Worm (Caenorhabditis elegans) whole organism, L4 larva: ENCODE measurements around the gene snf-5.
A peak's percentile ranks its signal among the peaks of the same experiment; 100 is the strongest.

Experiments
- F26F4.8 ChIP-seq: fragments of 200-800 bp; sonication (Bioruptor generic); conservative IDR thresholded peaks from 2 replicates; pipeline ENCODE4 v1.3.6; 2022; ENCODE audit warnings: missing genetic modification characterization, missing compliant biosample characterization
- F44E2.7 ChIP-seq: fragments of 200-800 bp; sonication (Bioruptor generic); IDR thresholded peaks from 2 replicates; pipeline ENCODE4 v2.1.2; 2022; ENCODE audit warnings: missing genetic modification characterization, missing compliant biosample characterization
- R02D3.7 ChIP-seq: fragments of 150-350 bp; sonication (generic microtip); optimal IDR thresholded peaks from 3 replicates; lab custom pipeline; 2014; ENCODE audit warnings: missing biosample characterization, missing genetic modification characterization
- T26A8.4 ChIP-seq: fragments of 200-800 bp; sonication (Bioruptor generic); IDR thresholded peaks from 2 replicates; pipeline ENCODE4 v1.3.6; 2022; ENCODE audit warnings: missing genetic modification characterization, missing compliant biosample characterization
- Y5F2A.4 ChIP-seq: fragments of 200-800 bp; sonication (Bioruptor generic); optimal IDR thresholded peaks from 2 replicates; lab custom pipeline; 2018; ENCODE audit warnings: mild to moderate bottlenecking, missing genetic modification characterization, missing compliant biosample characterization
- ZK337.2 ChIP-seq: fragments of 200-800 bp; sonication (Bioruptor generic); IDR thresholded peaks from 2 replicates; pipeline ENCODE4 v1.3.6; 2022; ENCODE audit warnings: missing genetic modification reagents, missing genetic modification characterization, missing compliant biosample characterization
- aha-1 ChIP-seq: fragments of 150-350 bp; peaks from one replicate; lab custom pipeline; 2014; ENCODE audit warnings: missing biosample characterization, missing genetic modification characterization
- ama-1 ChIP-seq: fragments of 150-350 bp; optimal IDR thresholded peaks from 2 replicates; lab custom pipeline; 2014; ENCODE audit warnings: inconsistent platforms, mixed read lengths
- arid-1 ChIP-seq: fragments of 200-800 bp; sonication (Bioruptor generic); conservative IDR thresholded peaks from 2 replicates; pipeline ENCODE4 v1.3.6; 2022; ENCODE audit warnings: missing genetic modification reagents, missing genetic modification characterization, missing compliant biosample characterization
- attf-4 ChIP-seq: sonication (generic microtip); optimal IDR thresholded peaks from 3 replicates; lab custom pipeline; 2017; ENCODE audit warnings: missing biosample characterization, missing genetic modification characterization
- ceh-28 ChIP-seq: fragments of 150-350 bp; optimal IDR thresholded peaks from 2 replicates; lab custom pipeline; 2014; ENCODE audit warnings: missing biosample characterization, missing genetic modification reagents, missing genetic modification characterization
- ceh-32 ChIP-seq: sonication (generic microtip); optimal IDR thresholded peaks from 2 replicates; lab custom pipeline; 2016; ENCODE audit warnings: mild to moderate bottlenecking, missing genetic modification characterization, missing compliant biosample characterization; ENCODE audit not compliant: poor library complexity
- ceh-44 ChIP-seq: fragments of 200-800 bp; sonication (Bioruptor generic); IDR thresholded peaks from 2 replicates; pipeline ENCODE4 v1.3.6; 2022; ENCODE audit warnings: missing genetic modification reagents, missing genetic modification characterization, missing compliant biosample characterization
- ceh-62 ChIP-seq: sonication (generic microtip); optimal IDR thresholded peaks from 2 replicates; lab custom pipeline; 2017; ENCODE audit warnings: missing biosample characterization, missing genetic modification characterization
- daf-12 ChIP-seq: fragments of 150-350 bp; optimal IDR thresholded peaks from 2 replicates; lab custom pipeline; 2014; ENCODE audit warnings: missing biosample characterization, missing genetic modification reagents, missing genetic modification characterization
- daf-16 ChIP-seq, 3 experiments: sonication (generic microtip); optimal IDR thresholded peaks; 2 replicates each; lab custom pipeline; 2016 to 2017; ENCODE audit warnings: missing genetic modification characterization in 3 of 3, missing genetic modification reagents in 3 of 3, mild to moderate bottlenecking in 2 of 3, missing compliant biosample characterization in 2 of 3, missing biosample characterization in 1 of 3, moderate library complexity in 1 of 3
- dmd-8 ChIP-seq: fragments of 200-800 bp; sonication (Bioruptor generic); IDR thresholded peaks from 2 replicates; pipeline ENCODE4 v1.3.6; 2022; ENCODE audit warnings: missing genetic modification characterization, missing compliant biosample characterization
- fkh-10 ChIP-seq: fragments of 150-350 bp; optimal IDR thresholded peaks from 2 replicates; lab custom pipeline; 2014; ENCODE audit warnings: missing biosample characterization, missing genetic modification reagents, missing genetic modification characterization
- gei-8 ChIP-seq: fragments of 200-800 bp; sonication (Bioruptor generic); optimal IDR thresholded peaks from 2 replicates; lab custom pipeline; 2018; ENCODE audit warnings: mild to moderate bottlenecking, missing genetic modification characterization, missing compliant biosample characterization
- hlh-11 ChIP-seq: fragments of 200-800 bp; sonication (Bioruptor generic); optimal IDR thresholded peaks from 2 replicates; lab custom pipeline; 2018; ENCODE audit warnings: mild to moderate bottlenecking, missing genetic modification characterization, missing compliant biosample characterization
- hmg-1.1 ChIP-seq: fragments of 200-800 bp; sonication (Bioruptor generic); IDR thresholded peaks from 2 replicates; pipeline ENCODE4 v1.3.6; 2022; ENCODE audit warnings: missing genetic modification reagents, missing genetic modification characterization, missing compliant biosample characterization
- lim-7 ChIP-seq: fragments of 200-800 bp; sonication (Bioruptor generic); IDR thresholded peaks from 2 replicates; pipeline ENCODE4 v1.3.6; 2022; ENCODE audit warnings: missing genetic modification characterization, missing compliant biosample characterization
- lin-15B ChIP-seq: fragments of 150-350 bp; sonication (generic microtip); optimal IDR thresholded peaks from 3 replicates; lab custom pipeline; 2014; ENCODE audit warnings: missing biosample characterization, missing genetic modification characterization
- lin-29 ChIP-seq: fragments of 200-800 bp; sonication (Bioruptor generic); IDR thresholded peaks from 2 replicates; pipeline ENCODE4 v1.3.6; 2022; ENCODE audit warnings: missing genetic modification reagents, missing genetic modification characterization, missing compliant biosample characterization
- lin-39 ChIP-seq: fragments of 150-350 bp; optimal IDR thresholded peaks from 2 replicates; lab custom pipeline; 2014; ENCODE audit warnings: missing biosample characterization, missing genetic modification reagents, missing genetic modification characterization
- madf-5 ChIP-seq, 2 experiments: fragments of 200-800 bp; sonication (Bioruptor generic); IDR thresholded peaks; 2 replicates each; pipeline ENCODE4 v1.3.6; 2022; ENCODE audit warnings: missing compliant biosample characterization in 2 of 2, missing genetic modification characterization in 2 of 2
- madf-9 ChIP-seq: fragments of 200-800 bp; sonication (Bioruptor generic); conservative IDR thresholded peaks from 2 replicates; pipeline ENCODE4 v1.3.6; 2022; ENCODE audit warnings: missing genetic modification reagents, missing genetic modification characterization, missing compliant biosample characterization
- mes-2 ChIP-seq: sonication (generic microtip); optimal IDR thresholded peaks from 2 replicates; lab custom pipeline; 2016; ENCODE audit warnings: missing genotype, mild to moderate bottlenecking, missing genetic modification characterization, missing compliant biosample characterization; ENCODE audit not compliant: poor library complexity, severe bottlenecking
- mxl-3 ChIP-seq: fragments of 200-800 bp; sonication (Bioruptor generic); optimal IDR thresholded peaks from 2 replicates; lab custom pipeline; 2018; ENCODE audit warnings: mild to moderate bottlenecking, missing genetic modification characterization, missing compliant biosample characterization
- nhr-102 ChIP-seq: sonication (generic microtip); optimal IDR thresholded peaks from 2 replicates; lab custom pipeline; 2016; ENCODE audit warnings: mild to moderate bottlenecking, missing genetic modification characterization, moderate library complexity, missing compliant biosample characterization
- nhr-11 ChIP-seq: fragments of 150-350 bp; optimal IDR thresholded peaks from 2 replicates; lab custom pipeline; 2014; ENCODE audit warnings: missing biosample characterization, missing genetic modification characterization
- nhr-41 ChIP-seq: fragments of 200-800 bp; sonication (Bioruptor generic); IDR thresholded peaks from 2 replicates; pipeline ENCODE4 v1.3.6; 2022; ENCODE audit warnings: missing genetic modification reagents, missing genetic modification characterization, missing compliant biosample characterization
- nhr-48 ChIP-seq: sonication (generic microtip); optimal IDR thresholded peaks from 2 replicates; lab custom pipeline; 2016; ENCODE audit warnings: mild to moderate bottlenecking, missing genetic modification characterization, missing compliant biosample characterization
- nhr-6 ChIP-seq: fragments of 150-350 bp; optimal IDR thresholded peaks from 2 replicates; lab custom pipeline; 2014; ENCODE audit warnings: missing biosample characterization, missing genetic modification characterization
- nhr-76 ChIP-seq: fragments of 150-350 bp; optimal IDR thresholded peaks from 2 replicates; lab custom pipeline; 2014; ENCODE audit warnings: missing biosample characterization, missing genetic modification characterization
- nhr-77 ChIP-seq: fragments of 150-350 bp; optimal IDR thresholded peaks from 2 replicates; lab custom pipeline; 2014; ENCODE audit warnings: missing biosample characterization, missing genetic modification characterization
- pha-4 ChIP-seq, 2 experiments: fragments of 150-350 bp in 1 of 2; fragments of 200-800 bp in 1 of 2; sonication (Bioruptor generic) in 1 of 2; IDR thresholded peaks in 1 of 2; optimal IDR thresholded peaks in 1 of 2; 2 replicates each; pipeline versions ENCODE4 v1.3.6 to Lab custom; 2014 to 2022; ENCODE audit warnings: missing genetic modification characterization in 2 of 2, missing genetic modification reagents in 2 of 2, missing biosample characterization in 1 of 2, missing compliant biosample characterization in 1 of 2
- php-3 ChIP-seq: fragments of 200-800 bp; sonication (Bioruptor generic); IDR thresholded peaks from 2 replicates; pipeline ENCODE4 v1.3.6; 2022; ENCODE audit warnings: missing genetic modification reagents, missing genetic modification characterization, missing compliant biosample characterization
- sdz-12 ChIP-seq: fragments of 200-800 bp; sonication (Bioruptor generic); optimal IDR thresholded peaks from 2 replicates; lab custom pipeline; 2018; ENCODE audit warnings: mild to moderate bottlenecking, missing genetic modification characterization, missing compliant biosample characterization
- set-16 ChIP-seq: fragments of 200-800 bp; sonication (Bioruptor generic); IDR thresholded peaks from 2 replicates; pipeline ENCODE4 v1.3.6; 2022; ENCODE audit warnings: missing genetic modification reagents, missing genetic modification characterization, missing compliant biosample characterization
- skn-1 ChIP-seq: fragments of 150-350 bp; optimal IDR thresholded peaks from 2 replicates; lab custom pipeline; 2014; ENCODE audit warnings: missing biosample characterization, missing genetic modification characterization
- spr-3 ChIP-seq: fragments of 200-800 bp; sonication (Bioruptor generic); optimal IDR thresholded peaks from 2 replicates; lab custom pipeline; 2018; ENCODE audit warnings: mild to moderate bottlenecking, missing genetic modification characterization, missing compliant biosample characterization
- tag-97 ChIP-seq: fragments of 200-800 bp; sonication (Bioruptor generic); IDR thresholded peaks from 2 replicates; pipeline ENCODE4 v1.3.6; 2022; ENCODE audit warnings: missing genetic modification characterization, missing compliant biosample characterization
- unc-39 ChIP-seq: sonication (generic microtip); optimal IDR thresholded peaks from 2 replicates; lab custom pipeline; 2017; ENCODE audit warnings: missing biosample characterization, missing genetic modification characterization
- zag-1 ChIP-seq: fragments of 150-350 bp; optimal IDR thresholded peaks from 2 replicates; lab custom pipeline; 2014; ENCODE audit warnings: missing biosample characterization, missing genetic modification characterization
- zfp-3 ChIP-seq: fragments of 200-800 bp; sonication (Bioruptor generic); conservative IDR thresholded peaks from 2 replicates; pipeline ENCODE4 v1.3.6; 2022; ENCODE audit warnings: missing genetic modification reagents, missing genetic modification characterization, missing compliant biosample characterization
- zip-11 ChIP-seq: fragments of 200-800 bp; sonication (Bioruptor generic); IDR thresholded peaks from 2 replicates; pipeline ENCODE4 v1.3.6; 2022; ENCODE audit warnings: missing genetic modification characterization, missing compliant biosample characterization
- ztf-7 ChIP-seq: fragments of 150-350 bp; optimal IDR thresholded peaks from 2 replicates; lab custom pipeline; 2014; ENCODE audit warnings: missing biosample characterization, missing genetic modification characterization

The snf-5 gene

ce11 chrII:12897942-12898341, 32.4 kb upstream of the snf-5 start, which contains the start of gene clec-64:
Gene clec-64, plus strand, starts transcription at chrII:12898242.
- no peak for TF ChIP-seq F26F4.8 (GFP tag; lab: Robert Waterston, UW)
- TF ChIP-seq R02D3.7 (tag; lab: Kevin White, UChicago) = no peak
- no peak for TF ChIP-seq nhr-11
- no peak for TF ChIP-seq hmg-1.1 (GFP tag; lab: Robert Waterston, UW)
- no peak for TF ChIP-seq zfp-3 (GFP tag; lab: Robert Waterston, UW)
- no peak for TF ChIP-seq madf-9 (GFP tag; lab: Robert Waterston, UW)
- TF ChIP-seq lin-29 = no peak
- TF ChIP-seq daf-12 (tag; lab: Kevin White, UChicago) = no peak
- no peak for TF ChIP-seq ZK337.2 (GFP tag; lab: Robert Waterston, UW)
- no peak for TF ChIP-seq skn-1 (tag; lab: Kevin White, UChicago)
- no peak for TF ChIP-seq F44E2.7 (GFP tag; lab: Robert Waterston, UW)
- TF ChIP-seq sdz-12 (GFP tag; lab: Kevin White, UChicago) = no peak
- no peak for TF ChIP-seq madf-5 (GFP tag; IDR thresholded peaks at IDR 0.05; lab: Robert Waterston, UW)

- TF ChIP-seq gei-8 = no peak
- no peak for TF ChIP-seq nhr-41 (GFP tag; lab: Robert Waterston, UW)
- no peak for TF ChIP-seq ceh-44
- TF ChIP-seq aha-1 = peak; percentile 93
- peak; percentile 2 for TF ChIP-seq mes-2
- TF ChIP-seq arid-1 (GFP tag; lab: Robert Waterston, UW) = no peak
- TF ChIP-seq ama-1 = no peak
- peak; percentile 42 for TF ChIP-seq nhr-77 (tag; lab: Kevin White, UChicago)
- TF ChIP-seq attf-4 (tag; lab: Kevin White, UChicago) = no peak
- no peak for TF ChIP-seq ztf-7 (tag; lab: Kevin White, UChicago)
- TF ChIP-seq nhr-6 = no peak
- TF ChIP-seq mxl-3 (GFP tag; lab: Kevin White, UChicago) = no peak
- no peak for TF ChIP-seq ceh-32 (tag; lab: Kevin White, UChicago)
- TF ChIP-seq lin-29 = no peak
- TF ChIP-seq, all 104 proteins: peak for 3
Measured at ce11 chrII:12897361-12897760, 31.8 kb upstream of the snf-5 start.

- TF ChIP-seq zip-11 (GFP tag; lab: Robert Waterston, UW) (no peak), ZK337.2 (GFP tag; lab: Robert Waterston, UW) (no peak), set-16 (peak; percentile 56), lim-7 (GFP tag; lab: Robert Waterston, UW) (no peak), dmd-8 (no peak), ceh-28 (tag; lab: Kevin White, UChicago) (no peak), Y5F2A.4 (no peak)
Measured at ce11 chrII:12896666-12897065, 31.1 kb upstream of the snf-5 start.

- no peak for TF ChIP-seq spr-3 (GFP tag; lab: Kevin White, UChicago)
- TF ChIP-seq lin-39 (tag; lab: Kevin White, UChicago) = no peak
- no peak for TF ChIP-seq pha-4 (GFP tag; IDR thresholded peaks at IDR 0.05; lab: Robert Waterston, UW)
- TF ChIP-seq pha-4 (tag; optimal IDR thresholded peaks at IDR 0.05; lab: Kevin White, UChicago) = no peak
- TF ChIP-seq ceh-44 = no peak
- no peak for TF ChIP-seq madf-9 (GFP tag; lab: Robert Waterston, UW)
- TF ChIP-seq lin-15B (tag; lab: Kevin White, UChicago) = no peak
- no peak for TF ChIP-seq fkh-10 (GFP tag; lab: Kevin White, UChicago)
- peak; percentile 41 for TF ChIP-seq hlh-11 (tag; lab: Kevin White, UChicago)
- no peak for TF ChIP-seq ceh-62 (tag; lab: Kevin White, UChicago)
- TF ChIP-seq tag-97 (GFP tag; lab: Robert Waterston, UW) = no peak
- TF ChIP-seq ama-1 = no peak
- TF ChIP-seq nhr-76 = no peak
- no peak for TF ChIP-seq nhr-102 (tag; lab: Kevin White, UChicago)
- TF ChIP-seq zag-1 (tag; lab: Kevin White, UChicago) = no peak
- TF ChIP-seq nhr-48 (tag; lab: Kevin White, UChicago) = no peak
- TF ChIP-seq php-3 (GFP tag; lab: Robert Waterston, UW) = peak; percentile 56
- TF ChIP-seq unc-39 (tag; lab: Kevin White, UChicago) = no peak
- no peak for TF ChIP-seq daf-16 (GFP tag; optimal IDR thresholded peaks at IDR 0.05; lab: Kevin White, UChicago)
- peak; percentile 69 for TF ChIP-seq daf-16 (tag; optimal IDR thresholded peaks at IDR 0.05; lab: Kevin White, UChicago)
- TF ChIP-seq T26A8.4 (GFP tag; lab: Robert Waterston, UW) = no peak
Measured at ce11 chrII:12895078-12895670, 29.6 kb upstream of the snf-5 start, which contains the start of the genes clec-62 and clec-63. Gene clec-62, minus strand, starts transcription at chrII:12895128. Gene clec-63, plus strand, starts transcription at chrII:12895638.
